Worm (Caenorhabditis elegans): Measurements from ENCODE around the gene clec-168.

ce11 chrIV:1246762-1247436 lies 9.9 kb upstream of the clec-168 start, which contains the start of the genes clec-165 and F38A1.11:
- TF ChIP-seq lin-13 (tag; optimal IDR thresholded peaks at IDR 0.05) (no peak), lsy-2 (tag; optimal IDR thresholded peaks at IDR 0.05) (no peak), elt-1 (tag; optimal IDR thresholded peaks at IDR 0.05; ENCODE audit: borderline replicate concordance, insufficient read depth) (no peak), pha-4 (tag; optimal IDR thresholded peaks at IDR 0.05) (no peak), snpc-4 (tag; optimal IDR thresholded peaks at IDR 0.05) (no peak), elt-3 (tag; optimal IDR thresholded peaks at IDR 0.05) (no peak), blmp-1 (tag; optimal IDR thresholded peaks at IDR 0.05) (no peak), mab-5 (tag; optimal IDR thresholded peaks at IDR 0.05) (no peak), zip-8 (tag; optimal IDR thresholded peaks at IDR 0.05) (no peak), unc-39 (tag; optimal IDR thresholded peaks at IDR 0.05) (no peak), lin-32 (GFP tag; optimal IDR thresholded peaks at IDR 0.05) (no peak)
